Worm (Caenorhabditis elegans): ENCODE results near the gene R02E4.2.

The R02E4.2 gene

DNA sequence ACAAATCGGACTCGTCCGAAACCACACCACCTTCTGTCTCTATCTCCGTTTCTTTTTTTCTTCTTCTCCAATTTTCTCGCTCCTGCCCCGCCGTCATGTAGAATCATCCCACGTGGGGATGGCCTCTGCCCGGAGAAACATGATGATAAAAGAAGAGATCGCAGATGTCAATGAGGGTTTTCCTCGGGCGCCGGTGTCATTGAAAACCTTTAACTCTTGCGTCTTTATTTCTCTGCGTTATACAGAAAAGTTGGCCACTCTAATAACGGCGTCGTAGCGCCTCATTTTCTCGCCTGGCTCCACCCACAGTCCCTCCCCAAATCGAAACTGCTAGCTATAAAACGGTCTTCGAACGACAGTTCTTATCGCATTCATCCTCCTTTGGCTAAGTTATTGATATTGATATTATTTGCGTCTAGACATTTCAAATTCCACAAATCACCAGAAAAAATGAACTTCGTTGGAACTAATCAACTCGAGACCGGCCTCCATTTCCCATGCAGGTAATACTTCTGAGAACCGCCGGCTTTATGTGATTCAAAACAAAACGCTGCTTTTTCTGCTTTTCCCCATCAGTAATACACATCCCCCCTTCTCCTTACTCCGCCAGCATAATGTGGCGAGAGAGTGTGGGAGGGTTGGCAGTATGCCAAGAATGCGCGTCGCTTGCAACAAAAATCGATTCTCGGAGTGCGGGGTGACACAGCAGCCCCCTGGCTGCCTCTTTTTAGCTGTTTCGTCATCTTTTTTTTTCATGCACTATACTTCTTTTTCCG is 38.0 kb downstream of the R02E4.2 start (continued):
- TF ChIP-seq tbx-2 (tag; optimal IDR thresholded peaks at IDR 0.05): no peak
- no peak for TF ChIP-seq mec-3 (tag; optimal IDR thresholded peaks at IDR 0.05; ENCODE audit: borderline replicate concordance)
- TF ChIP-seq ceh-48 (tag; optimal IDR thresholded peaks at IDR 0.05): peak; percentile 96
- TF ChIP-seq odd-2 (tag; optimal IDR thresholded peaks at IDR 0.05): no peak
- no peak for TF ChIP-seq ahr-1 (tag; optimal IDR thresholded peaks at IDR 0.05)
- no peak for TF ChIP-seq sdc-2 (tag; optimal IDR thresholded peaks at IDR 0.05)
- TF ChIP-seq ceh-45 (GFP tag; IDR thresholded peaks at IDR 0.05): no peak
- TF ChIP-seq unc-86 (tag; optimal IDR thresholded peaks at IDR 0.05): peak; percentile 31
- TF ChIP-seq ref-2 (tag; optimal IDR thresholded peaks at IDR 0.05): no peak
- TF ChIP-seq C38D4.7 (GFP tag; optimal IDR thresholded peaks at IDR 0.05): no peak
- no peak for TF ChIP-seq dmd-4 (tag; optimal IDR thresholded peaks at IDR 0.05; ENCODE audit: borderline replicate concordance)
- no peak for TF ChIP-seq dve-1 (tag; optimal IDR thresholded peaks at IDR 0.05)
- no peak for TF ChIP-seq unc-3 (GFP tag; conservative IDR thresholded peaks at IDR 0.05)
- no peak for TF ChIP-seq unc-3 (tag; optimal IDR thresholded peaks at IDR 0.05)
- TF ChIP-seq ttx-3 (tag; optimal IDR thresholded peaks at IDR 0.05): no peak
- TF ChIP-seq T23F11.4 (GFP tag; optimal IDR thresholded peaks at IDR 0.05): no peak
- no peak for TF ChIP-seq pqm-1 (tag; optimal IDR thresholded peaks at IDR 0.05)

DNA sequence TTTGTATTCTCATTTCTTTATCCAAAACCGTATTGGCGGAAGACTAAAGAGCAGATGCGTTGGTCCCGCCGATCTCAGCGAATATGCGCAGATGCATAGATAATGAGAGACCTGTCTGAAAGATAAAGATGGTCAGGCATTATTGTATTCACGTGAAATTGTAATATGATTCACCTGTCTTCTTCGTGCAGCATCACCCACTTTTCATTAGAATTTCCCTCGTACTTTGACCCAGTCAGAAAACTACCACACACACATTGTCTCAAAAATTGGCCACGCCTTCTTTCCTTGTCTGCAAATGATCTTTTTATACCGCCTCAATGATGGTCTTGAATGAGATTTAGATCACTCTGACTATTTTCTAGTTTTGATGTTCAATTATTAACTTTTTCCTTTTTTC is 38.8 kb downstream of the R02E4.2 start:
- TF ChIP-seq nhr-11 (tag; optimal IDR thresholded peaks at IDR 0.05) (no peak), ceh-22 (tag; optimal IDR thresholded peaks at IDR 0.05) (no peak), mec-3 (tag; optimal IDR thresholded peaks at IDR 0.05; ENCODE audit: borderline replicate concordance) (no peak), npax-4 (tag; optimal IDR thresholded peaks at IDR 0.05) (no peak), sox-2 (GFP tag; IDR thresholded peaks at IDR 0.05) (no peak), sdc-2 (tag; optimal IDR thresholded peaks at IDR 0.05) (no peak), syd-9 (tag; optimal IDR thresholded peaks at IDR 0.05) (no peak), ceh-34 (tag; optimal IDR thresholded peaks at IDR 0.05) (no peak), ttx-3 (tag; optimal IDR thresholded peaks at IDR 0.05) (no peak), nhr-232 (tag; optimal IDR thresholded peaks at IDR 0.05) (no peak), pha-2 (tag; optimal IDR thresholded peaks at IDR 0.05) (no peak), unc-55 (GFP tag; optimal IDR thresholded peaks at IDR 0.05) (no peak), ceh-31 (tag; optimal IDR thresholded peaks at IDR 0.05) (no peak), ceh-6 (GFP tag; optimal IDR thresholded peaks at IDR 0.05) (no peak), pag-3 (tag; optimal IDR thresholded peaks at IDR 0.05; ENCODE audit: borderline replicate concordance) (no peak), tbx-2 (tag; optimal IDR thresholded peaks at IDR 0.05) (no peak), ceh-14 (tag; optimal IDR thresholded peaks at IDR 0.05) (no peak), ztf-16 (tag; optimal IDR thresholded peaks at IDR 0.05) (no peak)

DNA sequence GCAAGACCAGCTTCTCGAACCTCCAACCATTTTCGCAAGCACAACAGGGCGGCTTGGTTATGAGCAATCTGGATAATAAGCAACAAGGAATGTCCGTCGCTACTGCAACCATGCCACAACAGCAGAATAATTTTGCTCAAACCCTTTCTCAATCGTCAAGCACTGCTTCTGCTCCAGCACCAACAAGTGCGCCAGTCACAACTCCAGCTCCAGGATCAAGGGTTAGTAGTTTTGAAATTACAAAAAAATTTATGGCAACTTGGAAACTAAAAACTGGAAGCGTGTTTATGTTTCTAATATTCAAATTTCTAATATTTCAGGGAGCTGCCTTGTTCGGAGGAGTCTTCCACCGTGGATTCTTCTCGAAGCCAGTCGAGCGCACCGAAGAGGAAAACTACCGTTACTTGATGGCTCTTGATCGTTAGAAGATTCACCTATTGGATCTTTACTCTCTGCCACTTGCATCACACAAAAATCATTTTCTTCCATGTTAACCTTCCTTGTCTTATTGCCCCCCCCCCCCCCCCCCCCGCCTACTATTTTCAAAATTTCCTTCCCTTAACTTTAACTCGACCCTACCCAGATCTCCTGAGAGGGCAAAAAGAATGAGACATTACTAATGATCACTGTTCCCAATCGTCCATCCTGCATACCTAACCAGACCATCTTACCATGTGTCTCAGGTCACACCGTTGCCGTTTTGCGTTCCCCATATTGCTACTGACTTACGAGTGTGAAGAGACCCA is 39.7 kb downstream of the R02E4.2 start:
- TF ChIP-seq dmd-4 (tag; optimal IDR thresholded peaks at IDR 0.05; ENCODE audit: borderline replicate concordance): no peak
- TF ChIP-seq che-1 (tag; optimal IDR thresholded peaks at IDR 0.05): no peak
- no peak for TF ChIP-seq fkh-10 (GFP tag; optimal IDR thresholded peaks at IDR 0.05)
- TF ChIP-seq K09A11.1 (tag; optimal IDR thresholded peaks at IDR 0.05; ENCODE audit: insufficient read depth): no peak
- no peak for TF ChIP-seq zip-5 (tag; optimal IDR thresholded peaks at IDR 0.05)
- TF ChIP-seq ceh-34 (tag; optimal IDR thresholded peaks at IDR 0.05): no peak
- TF ChIP-seq hlh-30 (tag; optimal IDR thresholded peaks at IDR 0.05; ENCODE audit: insufficient read depth): no peak
- no peak for TF ChIP-seq ceh-9 (tag; optimal IDR thresholded peaks at IDR 0.05)
- no peak for TF ChIP-seq ceh-45 (GFP tag; IDR thresholded peaks at IDR 0.05)
- no peak for TF ChIP-seq sdc-2 (tag; optimal IDR thresholded peaks at IDR 0.05)
- TF ChIP-seq elt-2 (tag; optimal IDR thresholded peaks at IDR 0.05): no peak
- TF ChIP-seq lin-11 (tag; optimal IDR thresholded peaks at IDR 0.05): no peak
- TF ChIP-seq nfya-1 (tag; optimal IDR thresholded peaks at IDR 0.05): no peak
- no peak for TF ChIP-seq C38D4.7 (GFP tag; optimal IDR thresholded peaks at IDR 0.05)
- no peak for TF ChIP-seq hlh-13 (GFP tag; optimal IDR thresholded peaks at IDR 0.05)
- TF ChIP-seq pha-2 (tag; optimal IDR thresholded peaks at IDR 0.05): no peak
- no peak for TF ChIP-seq pros-1 (tag; optimal IDR thresholded peaks at IDR 0.05)
- no peak for TF ChIP-seq unc-86 (tag; optimal IDR thresholded peaks at IDR 0.05)
- TF ChIP-seq fax-1 (tag; optimal IDR thresholded peaks at IDR 0.05): no peak
- no peak for TF ChIP-seq lim-6 (tag; optimal IDR thresholded peaks at IDR 0.05)
